Worm (Caenorhabditis elegans) whole organism, young adult: ENCODE data around the gene F25B5.3.

ENCODE experiments used
- F10E7.11 ChIP-seq: sonication (generic microtip); optimal IDR thresholded peaks from 2 replicates; lab custom pipeline; 2017; ENCODE audit warnings: mild to moderate bottlenecking, missing genetic modification characterization, moderate library complexity, missing compliant biosample characterization
- ama-1 ChIP-seq, 3 experiments: fragments of 150-350 bp in 1 of 3; sonication (generic microtip) in 2 of 3; optimal IDR thresholded peaks; 2 replicates each; lab custom pipeline; 2014 to 2018; ENCODE audit warnings: missing biosample characterization in 2 of 3, missing genetic modification characterization in 2 of 3, missing genetic modification reagents in 2 of 3
- egrh-3 ChIP-seq: fragments of 200-800 bp; sonication (Bioruptor generic); IDR thresholded peaks from 2 replicates; pipeline ENCODE4 v1.3.6; 2022; ENCODE audit warnings: missing genetic modification reagents, missing genetic modification characterization, missing compliant biosample characterization
- madf-6 ChIP-seq: fragments of 200-800 bp; sonication (Bioruptor generic); IDR thresholded peaks from 2 replicates; pipeline ENCODE4 v1.3.6; 2022; ENCODE audit warnings: missing genetic modification reagents, missing genetic modification characterization, missing compliant biosample characterization
- nhr-80 ChIP-seq: sonication (generic microtip); optimal IDR thresholded peaks from 2 replicates; lab custom pipeline; 2016; ENCODE audit warnings: missing genetic modification characterization, missing compliant biosample characterization
- nhr-90 ChIP-seq: sonication (generic microtip); optimal IDR thresholded peaks from 2 replicates; lab custom pipeline; 2016; ENCODE audit warnings: missing genotype, mild to moderate bottlenecking, missing genetic modification characterization, missing compliant biosample characterization
- snpc-1.3 ChIP-seq: sonication (generic microtip); optimal IDR thresholded peaks from 2 replicates; lab custom pipeline; 2017; ENCODE audit warnings: missing genetic modification characterization, mild to moderate bottlenecking, missing compliant biosample characterization, antibody characterized with exemption, moderate library complexity, missing genotype, missing genetic modification reagents; ENCODE audit not compliant: insufficient read depth
- unc-62 ChIP-seq: fragments of 150-350 bp; optimal IDR thresholded peaks from 2 replicates; lab custom pipeline; 2014; ENCODE audit warnings: missing biosample characterization, missing genetic modification reagents, missing genetic modification characterization
- xnd-1 ChIP-seq: sonication (generic microtip); optimal IDR thresholded peaks from 2 replicates; lab custom pipeline; 2016; ENCODE audit warnings: missing genotype, missing genetic modification reagents, missing genetic modification characterization, missing compliant biosample characterization
- zfh-2 ChIP-seq: fragments of 200-800 bp; sonication (Bioruptor generic); conservative IDR thresholded peaks from 2 replicates; pipeline ENCODE4 v1.3.6; 2022; ENCODE audit warnings: missing genetic modification reagents, missing genetic modification characterization, missing compliant biosample characterization
- ztf-26 ChIP-seq: sonication (generic microtip); optimal IDR thresholded peaks from 2 replicates; lab custom pipeline; 2017; ENCODE audit warnings: missing genetic modification characterization, missing compliant biosample characterization

DNA sequence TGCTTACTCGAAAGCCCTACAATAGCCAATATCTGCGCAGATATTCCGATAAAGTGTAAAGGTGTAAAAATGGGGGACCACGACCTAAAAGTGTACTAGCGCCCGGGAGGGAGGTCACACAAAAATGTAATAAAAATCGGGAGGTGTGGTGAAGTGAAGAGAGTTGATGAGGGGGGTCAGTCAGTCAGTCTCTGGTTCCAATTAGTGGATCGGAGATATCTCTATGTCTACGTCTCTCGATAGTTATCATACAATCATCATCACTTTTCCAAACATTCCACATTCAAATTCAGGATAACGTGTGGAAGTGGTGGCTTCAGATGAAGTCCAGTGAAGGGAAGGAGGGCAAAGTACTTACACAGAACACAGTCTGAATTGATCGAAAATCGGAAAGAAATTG lies 27.3 kb downstream of the F25B5.3 start:
- TF ChIP-seq xnd-1 (tag; lab: Kevin White, UChicago) (no peak), nhr-80 (tag; lab: Kevin White, UChicago) (no peak), unc-62 (GFP tag; lab: Kevin White, UChicago) (no peak), ama-1 (optimal IDR thresholded peaks at IDR 0.05; lab: Kevin White, UChicago) (no peak), ama-1 (GFP tag; optimal IDR thresholded peaks at IDR 0.05; lab: Kevin White, UChicago) (no peak), snpc-1.3 (no peak), nhr-90 (tag; lab: Kevin White, UChicago) (no peak), F10E7.11 (tag; lab: Kevin White, UChicago) (no peak), zfh-2 (no peak), ztf-26 (tag; lab: Kevin White, UChicago) (no peak), egrh-3 (GFP tag; lab: Robert Waterston, UW) (no peak), madf-6 (GFP tag; lab: Robert Waterston, UW) (no peak)
